Worm (Caenorhabditis elegans) whole organism, midembryonic: Measurements from ENCODE around the gene K10C2.14.

Source experiments
- cog-1 ChIP-seq: sonication (generic microtip); optimal IDR thresholded peaks from 2 replicates; lab custom pipeline; 2016; ENCODE audit warnings: missing genetic modification characterization, missing compliant biosample characterization
- flt-1 ChIP-seq: fragments of 200-800 bp; sonication (Bioruptor generic); IDR thresholded peaks from 2 replicates; pipeline ENCODE4 v1.3.6; 2022; ENCODE audit warnings: missing genetic modification characterization, missing compliant biosample characterization
- klf-2 ChIP-seq: fragments of 200-800 bp; sonication (Bioruptor generic); conservative IDR thresholded peaks from 2 replicates; pipeline ENCODE4 v1.3.6; 2022; ENCODE audit warnings: missing genetic modification reagents, missing genetic modification characterization, missing compliant biosample characterization
- med-1 ChIP-seq: sonication (generic microtip); optimal IDR thresholded peaks from 2 replicates; lab custom pipeline; 2017; ENCODE audit warnings: missing genetic modification characterization, mild to moderate bottlenecking, missing compliant biosample characterization, antibody characterized with exemption, missing genetic modification reagents; ENCODE audit not compliant: insufficient read depth
- ref-1 ChIP-seq: fragments of 200-800 bp; sonication (Bioruptor generic); conservative IDR thresholded peaks from 2 replicates; pipeline ENCODE4 v1.3.6; 2022; ENCODE audit warnings: missing genetic modification reagents, missing genetic modification characterization, missing compliant biosample characterization
- tab-1 ChIP-seq: fragments of 200-800 bp; sonication (Bioruptor generic); IDR thresholded peaks from 2 replicates; pipeline ENCODE4 v1.3.6; 2022; ENCODE audit warnings: missing genetic modification characterization, missing compliant biosample characterization
- ztf-23 ChIP-seq: fragments of 200-800 bp; sonication (Bioruptor generic); IDR thresholded peaks from 2 replicates; pipeline ENCODE4 v1.3.6; 2022; ENCODE audit warnings: missing genetic modification reagents, missing genetic modification characterization, missing compliant biosample characterization
- ztf-29 ChIP-seq: fragments of 200-800 bp; sonication (Bioruptor generic); IDR thresholded peaks from 2 replicates; pipeline ENCODE4 v1.3.6; 2022; ENCODE audit warnings: missing genetic modification reagents, missing genetic modification characterization, missing compliant biosample characterization

DNA sequence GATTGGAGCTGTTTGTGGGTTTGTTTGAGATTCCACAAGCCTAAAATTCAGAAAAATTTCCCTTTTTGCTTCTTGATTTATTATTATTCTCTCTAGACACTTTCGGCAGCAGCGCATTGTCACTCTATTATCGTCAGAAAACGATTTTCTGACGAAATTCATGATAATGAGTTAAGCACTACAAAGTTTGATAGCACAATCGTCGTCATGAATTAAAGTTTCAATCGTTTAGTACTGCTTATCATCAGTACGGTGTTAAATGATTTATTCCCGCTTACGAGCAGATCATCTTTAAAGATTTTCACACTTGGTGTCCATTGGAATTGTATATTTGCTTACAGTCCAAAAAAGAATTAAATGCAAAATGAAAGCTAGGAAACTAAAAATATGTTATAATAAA lies 10.8 kb downstream of the K10C2.14 start:
- TF ChIP-seq klf-2 (GFP tag; lab: Robert Waterston, UW) (no peak), ztf-29 (GFP tag; lab: Robert Waterston, UW) (no peak), ref-1 (GFP tag; lab: Robert Waterston, UW) (no peak), flt-1 (GFP tag; lab: Robert Waterston, UW) (no peak), med-1 (GFP tag; lab: Kevin White, UChicago) (no peak), ztf-23 (GFP tag; lab: Robert Waterston, UW) (no peak), cog-1 (tag; lab: Kevin White, UChicago) (no peak), tab-1 (GFP tag; lab: Robert Waterston, UW) (no peak)
